Worm (Caenorhabditis elegans) whole organism, L2 larva: ENCODE results near the gene K10D6.3.

Experiments used
- C34F6.9 ChIP-seq: fragments of 150-350 bp; optimal IDR thresholded peaks from 2 replicates; lab custom pipeline; 2014; ENCODE audit warnings: missing biosample characterization, missing genetic modification characterization
- F13H6.1 ChIP-seq: sonication (generic microtip); optimal IDR thresholded peaks from 2 replicates; lab custom pipeline; 2016; ENCODE audit warnings: missing genetic modification characterization, missing compliant biosample characterization
- R02D3.7 ChIP-seq: fragments of 150-350 bp; optimal IDR thresholded peaks from 2 replicates; lab custom pipeline; 2014; ENCODE audit warnings: missing biosample characterization, missing genetic modification characterization
- Y55F3AM.14 ChIP-seq: fragments of 200-800 bp; sonication (Bioruptor generic); optimal IDR thresholded peaks from 2 replicates; lab custom pipeline; 2018; ENCODE audit warnings: mild to moderate bottlenecking, missing genetic modification characterization, missing compliant biosample characterization
- ZK546.5 ChIP-seq: sonication (generic microtip); optimal IDR thresholded peaks from 2 replicates; lab custom pipeline; 2017; ENCODE audit warnings: missing biosample characterization, missing genetic modification characterization
- alr-1 ChIP-seq: fragments of 150-350 bp; optimal IDR thresholded peaks from 2 replicates; lab custom pipeline; 2014; ENCODE audit warnings: missing biosample characterization, missing genetic modification characterization
- aly-2 ChIP-seq: fragments of 150-350 bp; optimal IDR thresholded peaks from 2 replicates; lab custom pipeline; 2014; ENCODE audit warnings: missing biosample characterization, missing genetic modification characterization
- blmp-1 ChIP-seq: sonication (generic microtip); optimal IDR thresholded peaks from 2 replicates; lab custom pipeline; 2017; ENCODE audit warnings: missing genetic modification characterization, mild to moderate bottlenecking, missing compliant biosample characterization, antibody characterized with exemption, moderate library complexity; ENCODE audit not compliant: insufficient read depth
- ceh-82 ChIP-seq: fragments of 150-350 bp; optimal IDR thresholded peaks from 2 replicates; lab custom pipeline; 2014; ENCODE audit warnings: missing biosample characterization, missing genetic modification characterization
- crh-2 ChIP-seq: sonication (generic microtip); optimal IDR thresholded peaks from 2 replicates; lab custom pipeline; 2017; ENCODE audit warnings: missing biosample characterization, missing genetic modification characterization
- dmd-4 ChIP-seq: sonication (generic microtip); optimal IDR thresholded peaks from 2 replicates; lab custom pipeline; 2017; ENCODE audit warnings: missing biosample characterization, missing genetic modification characterization
- elt-1 ChIP-seq: fragments of 150-350 bp; optimal IDR thresholded peaks from 2 replicates; lab custom pipeline; 2014; ENCODE audit warnings: missing biosample characterization, missing genetic modification characterization
- elt-3 ChIP-seq: sonication (generic microtip); optimal IDR thresholded peaks from 2 replicates; lab custom pipeline; 2017; ENCODE audit warnings: missing biosample characterization, missing genetic modification characterization
- fos-1 ChIP-seq: fragments of 150-350 bp; optimal IDR thresholded peaks from 2 replicates; lab custom pipeline; 2014; ENCODE audit warnings: missing biosample characterization, missing genetic modification characterization
- gmeb-1 ChIP-seq: fragments of 150-350 bp; optimal IDR thresholded peaks from 2 replicates; lab custom pipeline; 2014; ENCODE audit warnings: missing biosample characterization, missing genetic modification characterization
- lin-11 ChIP-seq: fragments of 150-350 bp; sonication (generic microtip); optimal IDR thresholded peaks from 2 replicates; lab custom pipeline; 2014; ENCODE audit warnings: missing biosample characterization, missing genetic modification characterization, inconsistent platforms, mixed read lengths
- lin-13 ChIP-seq: fragments of 150-350 bp; optimal IDR thresholded peaks from 2 replicates; lab custom pipeline; 2014; ENCODE audit warnings: missing biosample characterization, missing genetic modification reagents, missing genetic modification characterization
- lin-39 ChIP-seq: fragments of 150-350 bp; optimal IDR thresholded peaks from 2 replicates; lab custom pipeline; 2014; ENCODE audit warnings: missing biosample characterization, missing genetic modification reagents, missing genetic modification characterization
- lsy-2 ChIP-seq, 2 experiments: fragments of 150-350 bp in 1 of 2; sonication (generic microtip) in 1 of 2; optimal IDR thresholded peaks; 2 replicates each; lab custom pipeline; 2014 to 2017; ENCODE audit warnings: missing biosample characterization in 2 of 2, missing genetic modification characterization in 2 of 2
- mbf-1 ChIP-seq: sonication (generic microtip); optimal IDR thresholded peaks from 2 replicates; lab custom pipeline; 2017; ENCODE audit warnings: missing biosample characterization, missing genetic modification characterization
- mdl-1 ChIP-seq, 2 experiments: fragments of 150-350 bp in 1 of 2; sonication (generic microtip) in 1 of 2; optimal IDR thresholded peaks; 2 replicates each; lab custom pipeline; 2017; ENCODE audit warnings: missing biosample characterization in 2 of 2, missing genetic modification characterization in 2 of 2
- nhr-10 ChIP-seq: sonication (generic microtip); optimal IDR thresholded peaks from 2 replicates; lab custom pipeline; 2017; ENCODE audit warnings: missing biosample characterization, missing genetic modification characterization
- nhr-11 ChIP-seq: fragments of 150-350 bp; optimal IDR thresholded peaks from 2 replicates; lab custom pipeline; 2014; ENCODE audit warnings: missing biosample characterization, missing genetic modification characterization
- nhr-12 ChIP-seq: fragments of 150-350 bp; optimal IDR thresholded peaks from 2 replicates; lab custom pipeline; 2014; ENCODE audit warnings: missing biosample characterization, missing genetic modification characterization
- nhr-129 ChIP-seq: fragments of 150-350 bp; optimal IDR thresholded peaks from 2 replicates; lab custom pipeline; 2014; ENCODE audit warnings: missing biosample characterization, missing genetic modification characterization
- nhr-21 ChIP-seq: fragments of 150-350 bp; optimal IDR thresholded peaks from 2 replicates; lab custom pipeline; 2014; ENCODE audit warnings: missing biosample characterization, missing genetic modification characterization
- nhr-23 ChIP-seq: fragments of 150-350 bp; optimal IDR thresholded peaks from 2 replicates; lab custom pipeline; 2014; ENCODE audit warnings: missing biosample characterization, missing genetic modification reagents, missing genetic modification characterization
- nhr-237 ChIP-seq: fragments of 150-350 bp; optimal IDR thresholded peaks from 2 replicates; lab custom pipeline; 2014; ENCODE audit warnings: missing biosample characterization, missing genetic modification characterization
- nhr-25 ChIP-seq: fragments of 150-350 bp; sonication (generic microtip); optimal IDR thresholded peaks from 3 replicates; lab custom pipeline; 2014; ENCODE audit warnings: missing biosample characterization, missing genetic modification characterization
- nhr-77 ChIP-seq: fragments of 150-350 bp; optimal IDR thresholded peaks from 2 replicates; lab custom pipeline; 2014; ENCODE audit warnings: missing biosample characterization, missing genetic modification characterization
- sem-4 ChIP-seq: fragments of 150-350 bp; optimal IDR thresholded peaks from 2 replicates; lab custom pipeline; 2014; ENCODE audit warnings: missing biosample characterization, missing genetic modification reagents, missing genetic modification characterization
- skn-1 ChIP-seq: sonication (generic microtip); optimal IDR thresholded peaks from 2 replicates; lab custom pipeline; 2017; ENCODE audit warnings: missing biosample characterization, missing genetic modification characterization
- sma-3 ChIP-seq: sonication (generic microtip); optimal IDR thresholded peaks from 2 replicates; lab custom pipeline; 2016; ENCODE audit warnings: missing genetic modification reagents, missing genetic modification characterization, missing compliant biosample characterization
- sma-9 ChIP-seq, 2 experiments: fragments of 150-350 bp in 1 of 2; sonication (generic microtip) in 1 of 2; optimal IDR thresholded peaks; 2 replicates each; lab custom pipeline; 2014 to 2016; ENCODE audit warnings: missing genetic modification characterization in 2 of 2, mild to moderate bottlenecking in 1 of 2, missing biosample characterization in 1 of 2, missing compliant biosample characterization in 1 of 2, missing genetic modification reagents in 1 of 2, moderate library complexity in 1 of 2
- snpc-4 ChIP-seq: fragments of 150-350 bp; optimal IDR thresholded peaks from 2 replicates; lab custom pipeline; 2014; ENCODE audit warnings: missing biosample characterization, missing genetic modification characterization
- unc-39 ChIP-seq: fragments of 150-350 bp; optimal IDR thresholded peaks from 2 replicates; lab custom pipeline; 2014; ENCODE audit warnings: missing biosample characterization, missing genetic modification characterization
- unc-55 ChIP-seq: fragments of 150-350 bp; sonication (generic microtip); optimal IDR thresholded peaks from 3 replicates; lab custom pipeline; 2014; ENCODE audit warnings: missing biosample characterization, missing genetic modification reagents, missing genetic modification characterization
- zag-1 ChIP-seq: fragments of 150-350 bp; optimal IDR thresholded peaks from 2 replicates; lab custom pipeline; 2014; ENCODE audit warnings: missing biosample characterization, missing genetic modification characterization
- ztf-11 ChIP-seq: sonication (generic microtip); optimal IDR thresholded peaks from 2 replicates; lab custom pipeline; 2017; ENCODE audit warnings: missing biosample characterization, missing genetic modification characterization

The K10D6.3 gene

DNA sequence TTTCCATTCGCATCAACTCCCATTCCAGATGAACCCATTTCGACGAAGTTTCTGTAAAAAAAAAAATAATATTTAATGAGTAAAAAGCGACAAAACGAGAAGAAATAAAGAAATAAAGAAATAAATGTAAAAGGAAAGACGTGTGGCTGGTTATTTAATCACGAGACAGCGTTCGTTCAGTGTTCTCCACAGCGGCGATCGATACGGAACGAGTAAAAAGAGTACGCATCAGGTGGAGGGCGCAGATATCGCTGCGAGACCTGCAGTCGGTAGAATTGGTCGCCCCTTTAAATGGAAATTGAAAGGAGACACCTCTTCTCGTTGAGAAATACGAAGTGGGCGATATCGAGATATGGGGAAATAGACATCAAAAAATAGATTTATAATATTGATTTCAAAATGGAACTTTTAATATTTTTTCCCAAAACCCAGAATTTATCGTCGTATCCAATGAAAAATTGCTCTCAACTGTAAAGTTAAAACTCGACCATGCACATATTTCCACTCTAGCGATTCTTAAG lies 28.3 kb downstream of the K10D6.3 start, which contains the start of gene pqn-70 (continued):
- TF ChIP-seq unc-55 (GFP tag; lab: Kevin White, UChicago) = peak; percentile 91
- TF ChIP-seq fos-1 (tag; lab: Kevin White, UChicago) = peak; percentile 55

DNA sequence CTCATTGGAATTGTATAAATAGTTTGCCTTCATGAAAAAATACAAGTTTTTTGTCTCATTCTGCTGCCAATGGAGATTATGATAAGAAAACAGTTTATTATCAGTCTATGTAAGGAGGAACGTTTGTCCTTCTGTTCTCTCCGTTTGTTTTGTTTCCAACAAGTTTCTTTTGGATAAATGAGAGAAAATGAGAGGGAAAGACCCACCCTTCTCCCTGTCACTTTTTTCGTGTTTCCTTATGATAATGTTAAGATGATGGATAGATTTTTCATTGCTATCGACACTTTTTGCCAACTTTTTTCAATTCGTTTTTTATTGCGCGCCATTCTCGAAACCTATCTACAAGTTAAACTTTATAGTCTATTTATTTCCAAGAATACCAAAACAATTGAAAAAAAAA lies 30.8 kb downstream of the K10D6.3 start:
- TF ChIP-seq sma-3 = no peak
- TF ChIP-seq blmp-1 (tag; lab: Kevin White, UChicago) = peak; percentile 53

DNA sequence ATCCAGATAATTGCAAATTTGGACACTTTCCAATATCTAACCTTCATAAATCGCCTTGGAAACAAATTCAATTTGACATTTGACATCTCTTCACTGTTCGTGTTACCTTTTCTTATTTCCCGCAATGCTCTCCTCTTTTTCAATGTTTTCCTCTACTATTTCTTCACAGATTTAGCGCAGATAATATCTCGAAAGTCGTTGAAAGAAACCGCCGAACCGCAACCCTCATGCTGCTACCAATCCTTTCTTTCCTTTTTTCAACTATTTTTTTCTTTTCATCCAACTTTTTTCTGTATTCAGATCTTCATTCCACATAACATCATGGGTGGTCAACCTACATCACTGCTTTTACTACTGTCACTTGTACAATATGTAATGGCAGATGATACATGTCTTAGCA lies 33.9 kb downstream of the K10D6.3 start, which contains the start of gene T19B10.5:
Gene T19B10.5 (plus strand): TSS at position 301 of the 400 bp plus-strand sequence.
- TF ChIP-seq elt-3 (tag; lab: Kevin White, UChicago) (no peak), lsy-2 (tag; optimal IDR thresholded peaks at IDR 0.05; lab: Kevin White, UChicago) (no peak), zag-1 (no peak), mdl-1 (tag; optimal IDR thresholded peaks at IDR 0.05; lab: Kevin White, UChicago) (no peak), nhr-11 (tag; lab: Kevin White, UChicago) (no peak), sma-9 (GFP tag; optimal IDR thresholded peaks at IDR 0.05; lab: Kevin White, UChicago) (no peak), sma-9 (tag; optimal IDR thresholded peaks at IDR 0.05; lab: Kevin White, UChicago) (no peak), F13H6.1 (tag; lab: Kevin White, UChicago) (no peak), unc-39 (tag; lab: Kevin White, UChicago) (no peak), C34F6.9 (tag; lab: Kevin White, UChicago) (no peak), lin-39 (tag; lab: Kevin White, UChicago) (no peak), nhr-12 (no peak), nhr-21 (tag; lab: Kevin White, UChicago) (no peak), sma-3 (no peak), nhr-23 (tag; lab: Kevin White, UChicago) (no peak), ceh-82 (no peak), aly-2 (tag; lab: Kevin White, UChicago) (no peak), nhr-10 (tag; lab: Kevin White, UChicago) (no peak), elt-1 (no peak), nhr-25 (tag; lab: Kevin White, UChicago) (no peak), Y55F3AM.14 (no peak)
- TF ChIP-seq, all 48 proteins: peak for 0

DNA sequence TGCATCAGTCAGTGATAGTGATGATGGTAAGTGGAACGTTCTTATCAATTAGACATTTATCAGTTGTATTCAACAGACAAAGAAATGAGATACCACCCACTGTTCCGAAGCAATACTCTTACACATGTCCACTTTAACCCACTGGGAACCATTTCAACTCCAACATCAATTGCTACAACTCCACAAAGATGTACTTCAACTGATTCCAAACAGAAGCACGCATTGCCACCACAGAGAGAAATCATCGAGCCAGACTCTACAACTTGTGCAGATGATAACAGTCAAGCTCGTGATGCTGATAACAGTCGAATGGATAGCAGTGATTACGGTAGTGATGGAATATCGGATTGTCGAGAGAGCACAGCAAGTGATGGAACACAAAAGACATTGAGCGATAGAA lies 35.5 kb downstream of the K10D6.3 start:
- TF ChIP-seq fos-1 (tag; lab: Kevin White, UChicago) = peak; percentile 64
- TF ChIP-seq crh-2 = no peak
- no peak for TF ChIP-seq elt-1
- TF ChIP-seq nhr-12 = no peak
- no peak for TF ChIP-seq nhr-10 (tag; lab: Kevin White, UChicago)
- no peak for TF ChIP-seq nhr-77
- TF ChIP-seq lsy-2 (tag; optimal IDR thresholded peaks at IDR 0.05; lab: Kevin White, UChicago) = peak in 1 of 2 experiments; percentile 7
- TF ChIP-seq dmd-4 (tag; lab: Kevin White, UChicago) = no peak
- no peak for TF ChIP-seq ZK546.5
- TF ChIP-seq lin-39 (tag; lab: Kevin White, UChicago) = no peak
- TF ChIP-seq nhr-21 (tag; lab: Kevin White, UChicago) = no peak
- TF ChIP-seq sem-4 (tag; lab: Kevin White, UChicago) = no peak
- TF ChIP-seq, all 48 proteins: peak for 2

DNA sequence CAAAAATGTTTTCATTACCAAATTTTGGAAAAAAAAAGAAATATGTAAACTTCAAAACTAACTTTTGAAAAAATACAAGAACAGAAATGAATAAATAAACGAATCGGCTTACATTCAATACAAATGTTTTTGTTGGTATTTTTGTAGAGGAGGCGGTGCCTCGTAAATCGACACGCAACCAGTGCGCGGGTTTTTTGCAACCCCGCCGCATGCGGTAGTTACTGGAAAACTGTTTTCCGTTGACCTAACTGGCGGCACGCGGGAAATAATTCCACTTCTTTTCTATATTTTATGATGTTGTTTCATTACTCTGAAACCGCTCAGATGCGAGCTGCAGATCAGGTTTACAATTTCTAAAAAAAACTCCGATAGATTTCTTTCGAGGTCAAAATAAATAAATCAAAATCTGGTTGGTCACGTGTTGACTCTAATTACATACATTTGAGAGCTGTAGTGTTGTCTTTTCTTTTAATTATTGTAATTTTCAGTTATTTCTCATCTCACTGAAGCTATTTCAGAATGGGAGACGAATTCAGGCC lies 38.8 kb downstream of the K10D6.3 start, which contains the start of the genes dvc-1 and ima-1:
Gene dvc-1 (minus strand): TSS at position 145 of the 539 bp plus-strand sequence.
Gene ima-1 (plus strand): TSS at position 489 of the 539 bp plus-strand sequence.
- no peak for TF ChIP-seq ztf-11 (tag; lab: Kevin White, UChicago)
- TF ChIP-seq nhr-25 (tag; lab: Kevin White, UChicago) = peak; percentile 64
- TF ChIP-seq sma-9 (GFP tag; optimal IDR thresholded peaks at IDR 0.05; lab: Kevin White, UChicago) = peak; percentile 32
- no peak for TF ChIP-seq sma-9 (tag; optimal IDR thresholded peaks at IDR 0.05; lab: Kevin White, UChicago)
- TF ChIP-seq R02D3.7 (tag; lab: Kevin White, UChicago) = peak; percentile 89
- TF ChIP-seq nhr-129 (tag; lab: Kevin White, UChicago) = peak; percentile 65
- TF ChIP-seq alr-1 (tag; lab: Kevin White, UChicago) = no peak
- TF ChIP-seq dmd-4 (tag; lab: Kevin White, UChicago) = no peak
- peak; percentile 57 for TF ChIP-seq C34F6.9 (tag; lab: Kevin White, UChicago)
- TF ChIP-seq nhr-77 = no peak
- no peak for TF ChIP-seq elt-3 (tag; lab: Kevin White, UChicago)
- peak; percentile 66 for TF ChIP-seq crh-2
- peak; percentile 69 for TF ChIP-seq gmeb-1 (tag; lab: Kevin White, UChicago)
- TF ChIP-seq ceh-82 = peak; percentile 69
- no peak for TF ChIP-seq mbf-1 (tag; lab: Kevin White, UChicago)
- no peak for TF ChIP-seq nhr-12
- peak; percentile 60 for TF ChIP-seq sma-3
- TF ChIP-seq lin-13 (GFP tag; lab: Kevin White, UChicago) = no peak
- peak; percentile 62 for TF ChIP-seq lin-11
- no peak for TF ChIP-seq Y55F3AM.14
- TF ChIP-seq skn-1 = no peak
- TF ChIP-seq lsy-2 (tag; optimal IDR thresholded peaks at IDR 0.05; lab: Kevin White, UChicago) = peak; percentile 25 to 73
- peak; percentile 2 for TF ChIP-seq fos-1 (tag; lab: Kevin White, UChicago)
- TF ChIP-seq ZK546.5 = no peak
- TF ChIP-seq aly-2 (tag; lab: Kevin White, UChicago) = no peak
- no peak for TF ChIP-seq lin-39 (tag; lab: Kevin White, UChicago)
- TF ChIP-seq mdl-1 (tag; optimal IDR thresholded peaks at IDR 0.05; lab: Kevin White, UChicago) = no peak
- TF ChIP-seq nhr-21 (tag; lab: Kevin White, UChicago) = peak; percentile 7
- TF ChIP-seq zag-1 = no peak
- TF ChIP-seq nhr-10 (tag; lab: Kevin White, UChicago) = no peak
- no peak for TF ChIP-seq nhr-237 (tag; lab: Kevin White, UChicago)
- TF ChIP-seq F13H6.1 (tag; lab: Kevin White, UChicago) = peak; percentile 59
- TF ChIP-seq snpc-4 (tag; lab: Kevin White, UChicago) = no peak
- TF ChIP-seq unc-55 (GFP tag; lab: Kevin White, UChicago) = no peak
